Worm (Caenorhabditis elegans) whole organism, L3 larva: ENCODE data around the gene Y43C5A.3.

Source experiments
- fkh-10 ChIP-seq: sonication (generic microtip); optimal IDR thresholded peaks from 2 replicates; lab custom pipeline; 2017; ENCODE audit warnings: missing biosample characterization, missing genetic modification reagents, missing genetic modification characterization
- nhr-23 ChIP-seq: fragments of 150-350 bp; optimal IDR thresholded peaks from 2 replicates; lab custom pipeline; 2014; ENCODE audit warnings: missing biosample characterization, missing genetic modification reagents, missing genetic modification characterization
- unc-62 ChIP-seq: fragments of 150-350 bp; sonication (generic microtip); optimal IDR thresholded peaks from 4 replicates; lab custom pipeline; 2014; ENCODE audit warnings: missing biosample characterization, missing genetic modification reagents, missing genetic modification characterization

DNA sequence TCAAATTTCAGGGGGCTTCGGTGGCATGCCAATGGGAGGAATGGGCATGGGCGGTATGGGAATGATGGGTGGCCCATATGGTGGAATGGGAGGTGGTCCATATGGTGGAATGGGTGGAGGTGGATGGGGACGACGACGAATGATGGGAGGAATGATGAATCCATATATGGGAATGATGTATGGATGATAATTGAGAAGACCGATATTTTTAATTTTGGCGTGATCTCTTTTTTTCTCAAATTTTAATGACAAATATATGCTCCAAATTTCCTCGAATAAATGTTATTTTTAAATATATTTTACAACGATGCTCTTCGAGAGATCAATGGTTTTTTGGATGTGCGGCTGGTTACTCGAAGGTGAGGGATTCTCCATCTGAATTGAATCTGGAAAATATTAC, 3.9 kb downstream of the Y43C5A.3 start, which contains the start of gene Y43C5A.4:
- no peak for TF ChIP-seq fkh-10 (GFP tag; lab: Kevin White, UChicago)
- TF ChIP-seq unc-62 (GFP tag; lab: Kevin White, UChicago): no peak
- no peak for TF ChIP-seq nhr-23
